Worm (Caenorhabditis elegans) whole organism, L4/young adult: ENCODE results near the gene srbc-79.

ENCODE experiments used
- W03F9.2 ChIP-seq: fragments of 150-350 bp; optimal IDR thresholded peaks from 2 replicates; lab custom pipeline; 2014; ENCODE audit warnings: missing biosample characterization, missing genetic modification characterization
- dao-5 ChIP-seq: sonication (generic microtip); optimal IDR thresholded peaks from 2 replicates; lab custom pipeline; 2016; ENCODE audit warnings: missing genotype, missing genetic modification characterization, moderate library complexity, missing compliant biosample characterization
- him-1 ChIP-seq: sonication (generic microtip); optimal IDR thresholded peaks from 2 replicates; lab custom pipeline; 2016; ENCODE audit warnings: missing genotype, missing genetic modification reagents, missing genetic modification characterization, missing compliant biosample characterization

DNA sequence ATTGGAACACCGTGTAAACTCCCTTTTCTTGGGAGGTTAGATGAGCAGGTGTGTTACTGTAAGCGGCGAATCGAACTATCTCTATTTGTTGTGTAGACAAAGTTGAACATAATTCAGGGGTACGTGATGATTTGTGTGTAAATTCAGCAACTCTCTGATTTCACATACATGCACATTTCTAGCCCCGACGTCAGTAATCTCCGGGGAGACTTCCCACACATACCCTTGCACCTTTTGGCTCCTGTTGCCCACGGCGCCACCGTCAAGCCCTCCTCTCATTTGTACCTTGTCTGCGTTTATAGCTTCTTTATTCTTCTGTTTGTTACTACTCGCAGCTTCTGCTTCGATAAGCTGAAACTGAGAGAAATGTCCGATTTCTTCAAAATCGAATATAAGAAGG lies 26.6 kb upstream of the srbc-79 start, which contains the start of gene Y38H6C.25:
- TF ChIP-seq him-1 (tag; lab: Kevin White, UChicago) (no peak), dao-5 (tag; lab: Kevin White, UChicago) (no peak), W03F9.2 (tag; lab: Kevin White, UChicago) (no peak)
